Fruit fly (Drosophila melanogaster): ENCODE results near the gene CG5112.

The CG5112 gene

dm6 chr3R:25489685-25490084 lies 1.6 kb upstream of the CG5112 start (continued):
- TF ChIP-seq CG14441 (GFP tag; IDR thresholded peaks at IDR 0.05) (peak; percentile 26; the same call in 1 of the 2 replicates), pita (GFP tag; optimal IDR thresholded peaks at IDR 0.05) (no peak), sqz (GFP tag; optimal IDR thresholded peaks at IDR 0.05) (peak; percentile 8), tna (GFP tag; IDR thresholded peaks at IDR 0.05; ENCODE audit: partially characterized antibody) (peak; percentile 52; the same call in 1 of the 2 replicates), fd96Cb (tag; optimal IDR thresholded peaks at IDR 0.05) (no peak), p53 (GFP tag; optimal IDR thresholded peaks at IDR 0.05) (no peak), amos (GFP tag; IDR thresholded peaks at IDR 0.05; ENCODE audit: partially characterized antibody) (peak; percentile 67), CG10209 (GFP tag; optimal IDR thresholded peaks at IDR 0.05) (no peak), pan (optimal IDR thresholded peaks at IDR 0.05) (no peak), pan (GFP tag; optimal IDR thresholded peaks at IDR 0.05 in 1 of 2, IDR thresholded peaks at IDR 0.05 in 1 of 2) (peak in 1 of 2 experiments; percentile 10), CG3838 (GFP tag; optimal IDR thresholded peaks at IDR 0.05) (no peak), CG9727 (GFP tag; optimal IDR thresholded peaks at IDR 0.05) (no peak), CG6765 (GFP tag; optimal IDR thresholded peaks at IDR 0.05) (no peak), hb (GFP tag; IDR thresholded peaks at IDR 0.05; ENCODE audit: partially characterized antibody) (0 out of 3 replicates have a peak, but pooled peaks have one; percentile 23), CG6272 (GFP tag; IDR thresholded peaks at IDR 0.05) (peak; percentile 8; the same call in 1 of the 2 replicates), vvl (GFP tag; IDR thresholded peaks at IDR 0.05) (no peak), kni (GFP tag; optimal IDR thresholded peaks at IDR 0.05) (no peak), wdn (GFP tag; IDR thresholded peaks at IDR 0.05) (no peak), Doc2 (GFP tag; IDR thresholded peaks at IDR 0.05) (no peak), crol (GFP tag; IDR thresholded peaks at IDR 0.05) (no peak), C15 (GFP tag; IDR thresholded peaks at IDR 0.05) (no peak), CG10565 (GFP tag; optimal IDR thresholded peaks at IDR 0.05) (no peak), sr (GFP tag; IDR thresholded peaks at IDR 0.05) (no peak), hbn (GFP tag; IDR thresholded peaks at IDR 0.05; ENCODE audit: partially characterized antibody) (peak; percentile 71), Atf6 (GFP tag; IDR thresholded peaks at IDR 0.05) (no peak), Dll (GFP tag; IDR thresholded peaks at IDR 0.05; ENCODE audit: partially characterized antibody) (peak; percentile 80), toy (GFP tag; IDR thresholded peaks at IDR 0.05) (no peak), corto (GFP tag; optimal IDR thresholded peaks at IDR 0.05) (no peak), Bgb (GFP tag; IDR thresholded peaks at IDR 0.05; ENCODE audit: partially characterized antibody) (peak; percentile 67), grau (tag; optimal IDR thresholded peaks at IDR 0.05) (no peak), lola (GFP tag; optimal IDR thresholded peaks at IDR 0.05) (no peak), Ets65A (GFP tag) (peak; percentile 38), run (tag; optimal IDR thresholded peaks at IDR 0.05) (no peak), CG16813 (GFP tag; IDR thresholded peaks at IDR 0.05; ENCODE audit: partially characterized antibody) (peak; percentile 59; the same call in 2 of the 3 replicates), bbx (GFP tag; IDR thresholded peaks at IDR 0.05; ENCODE audit: partially characterized antibody) (peak; percentile 77; the same call in 1 of the 2 replicates), Sry-δ (GFP tag; optimal IDR thresholded peaks at IDR 0.05) (peak; percentile 28), zf30C (GFP tag; optimal IDR thresholded peaks at IDR 0.05) (peak; percentile 61), knrl (GFP tag; IDR thresholded peaks at IDR 0.05; ENCODE audit: partially characterized antibody) (peak; percentile 73; the same call in 2 of the 3 replicates), CG11398 (GFP tag; optimal IDR thresholded peaks at IDR 0.05) (no peak), CG2712 (tag; optimal IDR thresholded peaks at IDR 0.05) (no peak), bab2 (GFP tag; optimal IDR thresholded peaks at IDR 0.05) (no peak), ftz-f1 (GFP tag; optimal IDR thresholded peaks at IDR 0.05) (no peak), pb (GFP tag; optimal IDR thresholded peaks at IDR 0.05) (no peak), tio (GFP tag; optimal IDR thresholded peaks at IDR 0.05) (no peak), mld (GFP tag; IDR thresholded peaks at IDR 0.05; ENCODE audit: partially characterized antibody) (peak; percentile 71; the same call in 2 of the 3 replicates), Lpt (GFP tag; optimal IDR thresholded peaks at IDR 0.05) (no peak), E2f1 (GFP tag; IDR thresholded peaks at IDR 0.05) (no peak), HLH54F (GFP tag; optimal IDR thresholded peaks at IDR 0.05) (no peak), chn (GFP tag; optimal IDR thresholded peaks at IDR 0.05) (no peak), CG8388 (GFP tag; optimal IDR thresholded peaks at IDR 0.05) (no peak)
